Fruit fly (Drosophila melanogaster) whole organism, embryonic: Measurements from ENCODE around the gene Mst89B.

ENCODE experiments used
- ATbp ChIP-seq: fragments of 200-800 bp; sonication (Bioruptor generic); optimal IDR thresholded peaks from 2 replicates; lab custom pipeline; 2017; ENCODE audit warnings: missing biosample characterization, mild to moderate bottlenecking, missing genetic modification characterization, missing genetic modification reagents
- BtbVII ChIP-seq: fragments of 200-800 bp; sonication (Bioruptor generic); optimal IDR thresholded peaks from 3 replicates; lab custom pipeline; 2017; ENCODE audit warnings: missing biosample characterization, mild to moderate bottlenecking, missing genetic modification characterization
- CG10267 ChIP-seq: fragments of 200-800 bp; sonication (Bioruptor generic); optimal IDR thresholded peaks from 2 replicates; lab custom pipeline; 2018; ENCODE audit warnings: missing biosample characterization, mild to moderate bottlenecking, missing genetic modification characterization, moderate library complexity
- CG10274 ChIP-seq: fragments of 200-800 bp; sonication (Bioruptor generic); optimal IDR thresholded peaks from 3 replicates; lab custom pipeline; 2017; ENCODE audit warnings: missing biosample characterization, mild to moderate bottlenecking, missing genetic modification characterization
- CG11398 ChIP-seq: fragments of 200-800 bp; sonication (Bioruptor generic); optimal IDR thresholded peaks from 2 replicates; lab custom pipeline; 2016; ENCODE audit warnings: missing biosample characterization, missing genetic modification characterization
- CG11696 ChIP-seq: fragments of 200-800 bp; sonication (Bioruptor generic); IDR thresholded peaks from 2 replicates; pipeline ENCODE4 v1.3.6; 2022; ENCODE audit warnings: missing biosample characterization, missing genetic modification characterization
- CG12104 ChIP-seq: fragments of 200-800 bp; sonication (Bioruptor generic); optimal IDR thresholded peaks from 3 replicates; lab custom pipeline; 2016; ENCODE audit warnings: missing biosample characterization, missing genetic modification characterization
- CG12155 ChIP-seq: fragments of 200-800 bp; sonication (Bioruptor generic); optimal IDR thresholded peaks from 3 replicates; lab custom pipeline; 2016; ENCODE audit warnings: missing biosample characterization, missing genetic modification characterization
- CG13894 ChIP-seq: fragments of 200-800 bp; sonication (Bioruptor generic); optimal IDR thresholded peaks from 3 replicates; lab custom pipeline; 2018; ENCODE audit warnings: missing biosample characterization, mild to moderate bottlenecking, missing genetic modification characterization, moderate library complexity
- CG14860 ChIP-seq: fragments of 200-800 bp; sonication (Bioruptor generic); IDR thresholded peaks from 3 replicates; pipeline ENCODE4 v1.3.6; 2022; ENCODE audit warnings: missing biosample characterization, missing genetic modification characterization; ENCODE audit not compliant: partially characterized antibody
- CG1529 ChIP-seq: fragments of 200-800 bp; sonication (Bioruptor generic); optimal IDR thresholded peaks from 3 replicates; lab custom pipeline; 2018; ENCODE audit warnings: missing biosample characterization, missing genetic modification characterization
- CG15514 ChIP-seq: fragments of 200-800 bp; sonication (Bioruptor generic); optimal IDR thresholded peaks from 3 replicates; lab custom pipeline; 2017; ENCODE audit warnings: missing biosample characterization, missing genetic modification characterization, mild to moderate bottlenecking, moderate library complexity, missing genetic modification reagents
- CG17612 ChIP-seq: fragments of 200-800 bp; sonication (Bioruptor generic); IDR thresholded peaks from 2 replicates; pipeline ENCODE4 v1.3.6; 2022; ENCODE audit warnings: missing biosample characterization, missing genetic modification characterization
- CG18476 ChIP-seq: fragments of 200-800 bp; sonication (Bioruptor generic); optimal IDR thresholded peaks from 2 replicates; lab custom pipeline; 2016; ENCODE audit warnings: missing biosample characterization, mild to moderate bottlenecking, missing genetic modification characterization
- CG2875 ChIP-seq: fragments of 200-800 bp; sonication (Bioruptor generic); optimal IDR thresholded peaks from 2 replicates; lab custom pipeline; 2017; ENCODE audit warnings: missing biosample characterization, mild to moderate bottlenecking, missing genetic modification characterization, missing genetic modification reagents
- CG3163 ChIP-seq: fragments of 200-800 bp; sonication (Bioruptor generic); optimal IDR thresholded peaks from 3 replicates; lab custom pipeline; 2016; ENCODE audit warnings: missing biosample characterization, missing genetic modification characterization
- CG3995 ChIP-seq: fragments of 200-800 bp; sonication (Bioruptor generic); optimal IDR thresholded peaks from 3 replicates; lab custom pipeline; 2016; ENCODE audit warnings: missing biosample characterization, missing genetic modification characterization
- CG7839 ChIP-seq: fragments of 200-800 bp; sonication (Bioruptor generic); optimal IDR thresholded peaks from 3 replicates; lab custom pipeline; 2018; ENCODE audit warnings: missing biosample characterization, mild to moderate bottlenecking, missing genetic modification characterization, moderate library complexity
- CG7928 ChIP-seq: fragments of 200-800 bp; sonication (Bioruptor generic); optimal IDR thresholded peaks from 2 replicates; lab custom pipeline; 2017; ENCODE audit warnings: missing biosample characterization, mild to moderate bottlenecking, missing genetic modification characterization
- CG8478 ChIP-seq: fragments of >200 bp; optimal IDR thresholded peaks from 2 replicates; lab custom pipeline; 2018
- Camta ChIP-seq: fragments of 200-800 bp; sonication (Bioruptor generic); optimal IDR thresholded peaks from 2 replicates; lab custom pipeline; 2016; ENCODE audit warnings: missing biosample characterization, missing genetic modification characterization
- CkIIα-i1 ChIP-seq: fragments of 200-800 bp; sonication (Bioruptor generic); IDR thresholded peaks from 2 replicates; pipeline ENCODE4 v1.3.6; 2022; ENCODE audit warnings: missing biosample characterization, missing genetic modification characterization
- Dek ChIP-seq: fragments of 200-800 bp; sonication (Bioruptor generic); optimal IDR thresholded peaks from 3 replicates; lab custom pipeline; 2019; ENCODE audit warnings: missing biosample characterization, mild to moderate bottlenecking, missing genetic modification characterization, moderate library complexity
- Fer1 ChIP-seq: fragments of 200-800 bp; sonication (Bioruptor generic); optimal IDR thresholded peaks from 2 replicates; lab custom pipeline; 2017; ENCODE audit warnings: missing biosample characterization, mild to moderate bottlenecking, missing genetic modification characterization
- Gsc ChIP-seq: fragments of 200-800 bp; sonication (Bioruptor generic); IDR thresholded peaks from 2 replicates; pipeline ENCODE4 v1.3.6; 2022; ENCODE audit warnings: missing biosample characterization, missing genetic modification characterization
- HmgZ ChIP-seq: fragments of 200-800 bp; sonication (Bioruptor generic); optimal IDR thresholded peaks from 2 replicates; lab custom pipeline; 2018; ENCODE audit warnings: missing biosample characterization, mild to moderate bottlenecking, missing genetic modification characterization
- Hr3 ChIP-seq: fragments of 200-800 bp; sonication (Bioruptor generic); optimal IDR thresholded peaks from 3 replicates; lab custom pipeline; 2016; ENCODE audit warnings: missing biosample characterization, missing genetic modification characterization
- Lim3 ChIP-seq: fragments of 200-800 bp; sonication (Bioruptor generic); IDR thresholded peaks from 2 replicates; pipeline ENCODE4 v1.3.6; 2022; ENCODE audit warnings: missing biosample characterization, missing genetic modification characterization
- Myb ChIP-seq: fragments of 200-800 bp; sonication (Bioruptor generic); optimal IDR thresholded peaks from 2 replicates; lab custom pipeline; 2016; ENCODE audit warnings: missing biosample characterization, missing genetic modification characterization
- NC2β ChIP-seq: fragments of 200-800 bp; sonication (Bioruptor generic); optimal IDR thresholded peaks from 2 replicates; lab custom pipeline; 2016; ENCODE audit warnings: missing biosample characterization, missing genetic modification characterization
- Optix ChIP-seq: fragments of 200-800 bp; sonication (Bioruptor generic); IDR thresholded peaks from 3 replicates; pipeline ENCODE4 v1.3.6; 2022; ENCODE audit warnings: missing biosample characterization, missing genetic modification characterization
- Ptx1 ChIP-seq: fragments of 200-800 bp; sonication (Bioruptor generic); IDR thresholded peaks from 2 replicates; pipeline ENCODE4 v1.3.6; 2022; ENCODE audit warnings: missing biosample characterization, missing genetic modification characterization
- Side ChIP-seq: fragments of 200-800 bp; sonication (Bioruptor generic); optimal IDR thresholded peaks from 2 replicates; lab custom pipeline; 2016; ENCODE audit warnings: missing biosample characterization, missing genetic modification characterization
- TFAM ChIP-seq: fragments of 200-800 bp; sonication (Bioruptor generic); optimal IDR thresholded peaks from 2 replicates; lab custom pipeline; 2017; ENCODE audit warnings: missing biosample characterization, missing genetic modification characterization, inconsistent platforms
- Trl ChIP-seq, 3 experiments: fragments of >200 bp in 2 of 3; fragments of 200-800 bp in 1 of 3; sonication (Bioruptor generic) in 1 of 3; optimal IDR thresholded peaks; 2 replicates in 1 of 3; 3 replicates in 2 of 3; lab custom pipeline; 2016 to 2017; ENCODE audit warnings: missing biosample characterization in 1 of 3, missing genetic modification characterization in 1 of 3
- abd-A ChIP-seq: fragments of 200-800 bp; sonication (Bioruptor generic); optimal IDR thresholded peaks from 3 replicates; lab custom pipeline; 2019; ENCODE audit warnings: missing biosample characterization, mild to moderate bottlenecking, missing genetic modification characterization, moderate library complexity
- ac ChIP-seq: fragments of 200-800 bp; sonication (Bioruptor generic); optimal IDR thresholded peaks from 3 replicates; lab custom pipeline; 2017; ENCODE audit warnings: missing biosample characterization, mild to moderate bottlenecking, missing genetic modification characterization
- al ChIP-seq: fragments of 200-800 bp; sonication (Bioruptor generic); IDR thresholded peaks from 2 replicates; pipeline ENCODE4 v1.3.6; 2022; ENCODE audit warnings: missing biosample characterization, missing genetic modification characterization
- aop ChIP-seq: fragments of 200-800 bp; sonication (Bioruptor generic); IDR thresholded peaks from 2 replicates; pipeline ENCODE4 v1.3.6; 2022; ENCODE audit warnings: missing biosample characterization, missing genetic modification characterization
- btn ChIP-seq: fragments of 200-800 bp; sonication (Bioruptor generic); optimal IDR thresholded peaks from 2 replicates; lab custom pipeline; 2016; ENCODE audit warnings: missing biosample characterization, missing genetic modification characterization
- caup ChIP-seq: fragments of 200-800 bp; sonication (Bioruptor generic); optimal IDR thresholded peaks from 3 replicates; lab custom pipeline; 2017; ENCODE audit warnings: missing biosample characterization, mild to moderate bottlenecking, missing genetic modification characterization, moderate library complexity; ENCODE audit not compliant: severe bottlenecking
- dpn ChIP-seq, 2 experiments: fragments of 200-800 bp; sonication (Bioruptor generic); optimal IDR thresholded peaks; 3 replicates each; lab custom pipeline; 2016; ENCODE audit warnings: missing biosample characterization in 2 of 2, missing genetic modification characterization in 2 of 2
- lab ChIP-seq: fragments of 200-800 bp; sonication (Bioruptor generic); optimal IDR thresholded peaks from 3 replicates; lab custom pipeline; 2017; ENCODE audit warnings: missing biosample characterization, missing genetic modification characterization, mild to moderate bottlenecking, moderate library complexity, missing genetic modification reagents
- nau ChIP-seq: fragments of 200-800 bp; sonication (Bioruptor generic); optimal IDR thresholded peaks from 3 replicates; lab custom pipeline; 2017; ENCODE audit warnings: missing biosample characterization, mild to moderate bottlenecking, missing genetic modification characterization, missing genetic modification reagents
- ranshi ChIP-seq: fragments of 200-800 bp; sonication (Bioruptor generic); IDR thresholded peaks from 2 replicates; pipeline ENCODE4 v1.3.6; 2022; ENCODE audit warnings: missing biosample characterization, missing genetic modification characterization
- sr ChIP-seq: fragments of 200-800 bp; sonication (Bioruptor generic); IDR thresholded peaks from 3 replicates; pipeline ENCODE4 v1.3.6; 2022; ENCODE audit warnings: missing biosample characterization, missing genetic modification characterization
- stwl ChIP-seq: fragments of 200-800 bp; sonication (Bioruptor generic); optimal IDR thresholded peaks from 3 replicates; lab custom pipeline; 2018; ENCODE audit warnings: missing biosample characterization, mild to moderate bottlenecking, missing genetic modification characterization, moderate library complexity
- vvl ChIP-seq: fragments of 200-800 bp; sonication (Bioruptor generic); IDR thresholded peaks from 2 replicates; pipeline ENCODE4 v1.3.6; 2022; ENCODE audit warnings: missing biosample characterization, missing genetic modification characterization
- yki ChIP-seq: fragments of >200 bp; optimal IDR thresholded peaks from 3 replicates; lab custom pipeline; 2018

Mst89B gene

DNA sequence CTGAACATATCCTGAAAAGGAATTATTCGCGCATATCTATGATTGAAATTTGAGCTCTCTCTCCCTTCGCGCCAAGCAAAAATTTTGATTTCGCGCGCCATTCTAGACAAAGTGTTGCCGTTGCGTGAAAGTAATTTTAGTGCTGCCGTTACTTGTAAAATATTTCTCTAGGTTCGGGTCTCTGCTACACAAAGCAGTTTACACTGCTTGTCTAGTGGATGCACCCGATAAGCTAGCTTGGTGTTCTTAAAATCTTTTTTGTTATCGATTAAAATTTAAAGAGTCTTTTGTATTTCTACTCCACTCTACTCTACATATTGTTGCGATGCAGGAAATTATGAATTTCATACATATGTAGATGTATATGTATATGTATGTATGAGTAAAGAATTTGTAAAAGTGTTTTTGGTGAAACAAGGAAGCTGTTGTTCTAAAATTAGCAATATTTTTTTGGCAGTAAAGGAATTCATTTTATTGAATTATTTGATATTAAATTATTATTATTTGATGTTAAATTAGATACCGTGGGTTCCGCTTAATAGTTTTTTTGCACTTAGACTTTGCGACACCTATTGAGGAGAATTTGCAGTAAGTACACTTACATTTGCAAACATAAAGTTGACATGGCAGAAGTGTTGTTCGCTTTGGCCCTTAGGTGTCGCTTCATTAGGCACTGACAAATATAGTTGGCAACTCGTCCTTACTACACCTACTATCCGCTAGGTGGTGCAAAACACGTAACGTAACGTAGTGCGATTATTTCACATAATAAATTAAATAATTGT lies 6.2 kb upstream of the Mst89B start (continued):
- TF ChIP-seq abd-A, result no peak
- no peak for TF ChIP-seq CkIIα-i1 (GFP tag; lab: Robert Waterston, UW)
- no peak for TF ChIP-seq Trl (optimal IDR thresholded peaks at IDR 0.05; lab: Kevin White, UChicago)
- TF ChIP-seq Trl (GFP tag; optimal IDR thresholded peaks at IDR 0.05; lab: Kevin White, UChicago), result peak; percentile 75
- TF ChIP-seq CG11398, result no peak
- TF ChIP-seq ranshi (GFP tag; lab: Robert Waterston, UW), result peak; percentile 64
- TF ChIP-seq CG12104 (GFP tag; lab: Kevin White, UChicago), result peak; percentile 67
- TF ChIP-seq ac (GFP tag; lab: Kevin White, UChicago), result no peak
- TF ChIP-seq CG12155 (GFP tag; lab: Kevin White, UChicago), result peak; percentile 43
- peak; percentile 76 for TF ChIP-seq caup (GFP tag; lab: Kevin White, UChicago)
- TF ChIP-seq CG2875, result peak; percentile 70
- peak; percentile 72 for TF ChIP-seq CG15514
- TF ChIP-seq ATbp, result peak; percentile 69
- peak; percentile 72 for TF ChIP-seq Ptx1 (GFP tag; lab: Robert Waterston, UW)
- peak; percentile 72 for TF ChIP-seq Hr3 (GFP tag; lab: Kevin White, UChicago)
- peak; percentile 34 for TF ChIP-seq Dek (tag; lab: Kevin White, UChicago)
- no peak for TF ChIP-seq aop (GFP tag; lab: Robert Waterston, UW)
- no peak for TF ChIP-seq lab (GFP tag; lab: Kevin White, UChicago)
- TF ChIP-seq Lim3 (GFP tag; lab: Robert Waterston, UW), result no peak
- no peak for TF ChIP-seq CG7839
- no peak for TF ChIP-seq CG17612 (GFP tag; lab: Robert Waterston, UW)
- no peak for TF ChIP-seq Gsc (GFP tag; lab: Robert Waterston, UW)
- TF ChIP-seq stwl, result peak; percentile 39
- TF ChIP-seq CG10267 (tag; lab: Kevin White, UChicago), result peak; percentile 48
- peak; percentile 33 for TF ChIP-seq yki (lab: Kevin White, UChicago)
- peak; percentile 57 for TF ChIP-seq Myb (GFP tag; lab: Kevin White, UChicago)
- TF ChIP-seq Fer1, result peak; percentile 60
- TF ChIP-seq CG10274 (GFP tag; lab: Kevin White, UChicago), result peak; percentile 10
- TF ChIP-seq CG13894 (tag; lab: Kevin White, UChicago), result no peak
- no peak for TF ChIP-seq CG7928 (GFP tag; lab: Kevin White, UChicago)
- TF ChIP-seq Side (GFP tag; lab: Kevin White, UChicago), result peak; percentile 53
- no peak for TF ChIP-seq CG3995
- TF ChIP-seq TFAM (GFP tag; lab: Kevin White, UChicago), result no peak
- TF ChIP-seq CG1529 (GFP tag; lab: Kevin White, UChicago), result peak; percentile 61
- peak; percentile 62 for TF ChIP-seq BtbVII (GFP tag; lab: Kevin White, UChicago)
- peak; percentile 46; the same call in 1 of the 2 replicates for TF ChIP-seq CG11696
- TF ChIP-seq NC2β (GFP tag; lab: Kevin White, UChicago), result peak; percentile 73
- TF ChIP-seq btn (GFP tag; lab: Kevin White, UChicago), result no peak
- TF ChIP-seq HmgZ (tag; lab: Kevin White, UChicago), result peak; percentile 80
- peak; percentile 61 for TF ChIP-seq Camta (GFP tag; lab: Kevin White, UChicago)
- TF ChIP-seq CG14860, result peak; percentile 52; the same call in 2 of the 3 replicates
- TF ChIP-seq CG8478 (lab: Kevin White, UChicago), result peak; percentile 91
- peak; percentile 39 for TF ChIP-seq CG18476 (GFP tag; lab: Kevin White, UChicago)
- no peak for TF ChIP-seq nau (GFP tag; lab: Kevin White, UChicago)
- TF ChIP-seq Optix (GFP tag; lab: Robert Waterston, UW), result peak; percentile 48
- peak; percentile 0 for TF ChIP-seq CG3163 (GFP tag; lab: Kevin White, UChicago)
- peak; percentile 16; the same call in 1 of the 2 replicates for TF ChIP-seq al
- peak; percentile 41; the same call in 2 of the 3 replicates for TF ChIP-seq sr (GFP tag; lab: Robert Waterston, UW)
- TF ChIP-seq dpn (GFP tag; optimal IDR thresholded peaks at IDR 0.05; lab: Kevin White, UChicago), result peak; percentile 73 to 78
- TF ChIP-seq vvl (GFP tag; lab: Robert Waterston, UW), result peak; percentile 84
